Worm (Caenorhabditis elegans) whole organism, early embryonic: Measurements from ENCODE around the gene srz-29.
"Not testable (repeated sequence)": the region's sequence is repeated elsewhere in the genome, so short reads cannot be mapped to it uniquely, and the experiment has no call there.

Source experiments
- B0310.2 ChIP-seq: sonication (generic microtip); optimal IDR thresholded peaks from 2 replicates; lab custom pipeline; 2016; ENCODE audit warnings: mild to moderate bottlenecking, missing genetic modification characterization, missing compliant biosample characterization
- F13C5.2 ChIP-seq: sonication (generic microtip); optimal IDR thresholded peaks from 2 replicates; lab custom pipeline; 2017; ENCODE audit warnings: mild to moderate bottlenecking, missing genetic modification characterization, inconsistent platforms, missing compliant biosample characterization
- aly-1 ChIP-seq: sonication (generic microtip); optimal IDR thresholded peaks from 2 replicates; lab custom pipeline; 2016; ENCODE audit warnings: missing genetic modification characterization, missing compliant biosample characterization
- ama-1 ChIP-seq: fragments of 150-350 bp; optimal IDR thresholded peaks from 2 replicates; lab custom pipeline; 2014
- ceh-13 ChIP-seq: fragments of 200-800 bp; sonication (Bioruptor generic); optimal IDR thresholded peaks from 2 replicates; lab custom pipeline; 2018; ENCODE audit warnings: mild to moderate bottlenecking, missing genetic modification characterization, missing compliant biosample characterization
- ceh-36 ChIP-seq: sonication (generic microtip); optimal IDR thresholded peaks from 2 replicates; lab custom pipeline; 2016; ENCODE audit warnings: missing genetic modification characterization, inconsistent platforms, missing compliant biosample characterization
- ets-7 ChIP-seq: sonication (generic microtip); optimal IDR thresholded peaks from 2 replicates; lab custom pipeline; 2016; ENCODE audit warnings: missing genotype, missing genetic modification characterization, missing compliant biosample characterization
- flt-1 ChIP-seq: fragments of 200-800 bp; sonication (Bioruptor generic); IDR thresholded peaks from 2 replicates; pipeline ENCODE4 v1.3.6; 2022; ENCODE audit warnings: missing genetic modification characterization, missing compliant biosample characterization
- hmbx-1 ChIP-seq: sonication (generic microtip); optimal IDR thresholded peaks from 2 replicates; lab custom pipeline; 2016; ENCODE audit warnings: mild to moderate bottlenecking, missing genetic modification characterization, missing compliant biosample characterization
- hmg-4 ChIP-seq: fragments of 200-800 bp; sonication (Bioruptor generic); optimal IDR thresholded peaks from 2 replicates; lab custom pipeline; 2018; ENCODE audit warnings: mild to moderate bottlenecking, missing genetic modification characterization, missing compliant biosample characterization
- hnd-1 ChIP-seq: sonication (generic microtip); optimal IDR thresholded peaks from 2 replicates; lab custom pipeline; 2016; ENCODE audit warnings: missing genetic modification characterization, missing compliant biosample characterization
- pes-1 ChIP-seq: fragments of 200-800 bp; sonication (Bioruptor generic); IDR thresholded peaks from 2 replicates; pipeline ENCODE4 v1.3.6; 2022; ENCODE audit warnings: missing genetic modification reagents, missing genetic modification characterization, missing compliant biosample characterization
- scrt-1 ChIP-seq: fragments of 200-800 bp; sonication (Bioruptor generic); IDR thresholded peaks from 2 replicates; pipeline ENCODE4 v1.3.6; 2022; ENCODE audit warnings: missing genetic modification characterization, missing compliant biosample characterization
- sea-1 ChIP-seq: fragments of 200-800 bp; sonication (Bioruptor generic); conservative IDR thresholded peaks from 2 replicates; pipeline ENCODE4 v1.3.6; 2022; ENCODE audit warnings: missing genetic modification characterization, missing compliant biosample characterization
- tbx-11 ChIP-seq: fragments of 200-800 bp; sonication (Bioruptor generic); IDR thresholded peaks from 2 replicates; pipeline ENCODE4 v1.3.6; 2022; ENCODE audit warnings: missing genetic modification characterization, missing compliant biosample characterization
- tbx-37 ChIP-seq: fragments of 200-800 bp; sonication (Bioruptor generic); conservative IDR thresholded peaks from 2 replicates; pipeline ENCODE4 v1.3.6; 2022; ENCODE audit warnings: missing genetic modification reagents, missing genetic modification characterization, missing compliant biosample characterization
- tra-4 ChIP-seq: sonication (generic microtip); optimal IDR thresholded peaks from 2 replicates; lab custom pipeline; 2017; ENCODE audit warnings: missing genetic modification characterization, missing compliant biosample characterization

Gene srz-29

ce11 chrIV:13664090-13664489 is 18.4 kb upstream of the srz-29 start, which contains the start of gene Y45F10C.4:
TSS of gene Y45F10C.4 (minus strand) at chrIV:13664190.
- TF ChIP-seq ama-1 (lab: Kevin White, UChicago), result no peak

- not testable (repeated sequence) for TF ChIP-seq hmg-4; tbx-37 (GFP tag; lab: Robert Waterston, UW); hnd-1 (tag; lab: Kevin White, UChicago)
Measured at ce11 chrIV:13662570-13662969, 16.8 kb upstream of the srz-29 start, which contains the start of gene Y45F10C.2. TSS of gene Y45F10C.2 (minus strand) at chrIV:13662670.

ce11 chrIV:13659449-13659848 is 13.7 kb upstream of the srz-29 start, which contains the start of gene Y45F10C.1:
TSS of gene Y45F10C.1 (minus strand) at chrIV:13659549.
- TF ChIP-seq scrt-1 (GFP tag; lab: Robert Waterston, UW); tbx-37 (GFP tag; lab: Robert Waterston, UW); tra-4: not testable (repeated sequence)

- TF ChIP-seq hmg-4; hmbx-1 (tag; lab: Kevin White, UChicago); pes-1: not testable (repeated sequence)
Measured at ce11 chrIV:13652023-13652422, 6.3 kb upstream of the srz-29 start, which contains the start of gene Y45F10C.6. TSS of gene Y45F10C.6 (plus strand) at chrIV:13652323.

ce11 chrIV:13651411-13651810 is 5.7 kb upstream of the srz-29 start, which contains the start of gene C08F11.12:
TSS of gene C08F11.12 (minus strand) at chrIV:13651511.
- TF ChIP-seq F13C5.2; ets-7 (tag; lab: Kevin White, UChicago); tbx-37 (GFP tag; lab: Robert Waterston, UW): not testable (repeated sequence)

- TF ChIP-seq ceh-13 (GFP tag; lab: Kevin White, UChicago), result no peak
Measured at ce11 chrIV:13650238-13650637, 4.5 kb upstream of the srz-29 start, which contains the start of gene C08F11.17. TSS of gene C08F11.17 (minus strand) at chrIV:13650338.

ce11 chrIV:13649126-13649525 is 3.4 kb upstream of the srz-29 start, which contains the start of gene C08F11.10:
TSS of gene C08F11.10 (minus strand) at chrIV:13649226.
- no peak for TF ChIP-seq tbx-37 (GFP tag; lab: Robert Waterston, UW)
- no peak for TF ChIP-seq hnd-1 (tag; lab: Kevin White, UChicago)
- TF ChIP-seq ceh-13 (GFP tag; lab: Kevin White, UChicago), result no peak

ce11 chrIV:13647558-13647957 is 1.8 kb upstream of the srz-29 start, which contains the start of gene ule-4:
TSS of gene ule-4 (minus strand) at chrIV:13647658.
- TF ChIP-seq hmg-4, result no peak
- no peak for TF ChIP-seq aly-1
- TF ChIP-seq tbx-37 (GFP tag; lab: Robert Waterston, UW), result no peak
- TF ChIP-seq ceh-36, result no peak
- no peak for TF ChIP-seq sea-1 (GFP tag; lab: Robert Waterston, UW)
- TF ChIP-seq flt-1 (GFP tag; lab: Robert Waterston, UW), result no peak
- no peak for TF ChIP-seq tra-4
- TF ChIP-seq hmbx-1 (tag; lab: Kevin White, UChicago), result no peak
- no peak for TF ChIP-seq F13C5.2
- no peak for TF ChIP-seq ama-1 (lab: Kevin White, UChicago)
- no peak for TF ChIP-seq ets-7 (tag; lab: Kevin White, UChicago)
- no peak for TF ChIP-seq tbx-11 (GFP tag; lab: Robert Waterston, UW)
- no peak for TF ChIP-seq scrt-1 (GFP tag; lab: Robert Waterston, UW)
- TF ChIP-seq ceh-13 (GFP tag; lab: Kevin White, UChicago), result no peak
- TF ChIP-seq hnd-1 (tag; lab: Kevin White, UChicago), result no peak
- TF ChIP-seq B0310.2 (tag; lab: Kevin White, UChicago), result no peak
- TF ChIP-seq pes-1, result no peak

ce11 chrIV:13639027-13639426 is 6.7 kb downstream of the srz-29 start, which contains the start of gene ugt-22:
TSS of gene ugt-22 (plus strand) at chrIV:13639260.
- TF ChIP-seq F13C5.2 (no peak), aly-1 (no peak), tbx-11 (GFP tag; lab: Robert Waterston, UW) (no peak), scrt-1 (GFP tag; lab: Robert Waterston, UW) (no peak), sea-1 (GFP tag; lab: Robert Waterston, UW) (no peak), tra-4 (no peak), ceh-13 (GFP tag; lab: Kevin White, UChicago) (no peak)

- no peak for TF ChIP-seq aly-1
- TF ChIP-seq ets-7 (tag; lab: Kevin White, UChicago), result no peak
- no peak for TF ChIP-seq tra-4
- TF ChIP-seq ceh-13 (GFP tag; lab: Kevin White, UChicago), result no peak
- no peak for TF ChIP-seq scrt-1 (GFP tag; lab: Robert Waterston, UW)
Measured at ce11 chrIV:13636975-13637374, 8.7 kb downstream of the srz-29 start, which contains the start of gene C08F11.7. TSS of gene C08F11.7 (plus strand) at chrIV:13637275.
